Worm (Caenorhabditis elegans): ENCODE results near the gene T24H10.5.

T24H10.5 gene

ce11 chrII:9141110-9141509 lies 40.2 kb downstream of the T24H10.5 start:
- TF ChIP-seq hlh-1 (tag; optimal IDR thresholded peaks at IDR 0.05), result no peak
- no peak for TF ChIP-seq ham-2 (GFP tag; optimal IDR thresholded peaks at IDR 0.05)
- TF ChIP-seq lin-13 (tag; optimal IDR thresholded peaks at IDR 0.05), result no peak
- no peak for TF ChIP-seq nhr-12 (tag; optimal IDR thresholded peaks at IDR 0.05)
- TF ChIP-seq ceh-83 (GFP tag; optimal IDR thresholded peaks at IDR 0.05), result no peak
- no peak for TF ChIP-seq unc-120 (tag; optimal IDR thresholded peaks at IDR 0.05; ENCODE audit: poor library complexity, severe bottlenecking)
- TF ChIP-seq elt-1 (tag; optimal IDR thresholded peaks at IDR 0.05; ENCODE audit: borderline replicate concordance, insufficient read depth), result no peak
- TF ChIP-seq drap-1 (GFP tag; optimal IDR thresholded peaks at IDR 0.05), result no peak
- TF ChIP-seq mab-5 (tag; optimal IDR thresholded peaks at IDR 0.05), result no peak
- TF ChIP-seq flh-1 (GFP tag; optimal IDR thresholded peaks at IDR 0.05), result no peak
- TF ChIP-seq nhr-2 (tag; optimal IDR thresholded peaks at IDR 0.05), result no peak
- TF ChIP-seq elt-3 (tag; optimal IDR thresholded peaks at IDR 0.05), result no peak
- TF ChIP-seq nhr-28 (tag; optimal IDR thresholded peaks at IDR 0.05), result no peak
- no peak for TF ChIP-seq unc-39 (tag; optimal IDR thresholded peaks at IDR 0.05)
- TF ChIP-seq M03D4.4 (tag; optimal IDR thresholded peaks at IDR 0.05), result no peak

ce11 chrII:9143795-9144194 lies 42.9 kb downstream of the T24H10.5 start:
- no peak for TF ChIP-seq ham-2 (GFP tag; optimal IDR thresholded peaks at IDR 0.05)
- TF ChIP-seq ceh-39 (tag; optimal IDR thresholded peaks at IDR 0.05), result no peak
- TF ChIP-seq unc-39 (tag; optimal IDR thresholded peaks at IDR 0.05), result no peak
- no peak for TF ChIP-seq mls-2 (tag; optimal IDR thresholded peaks at IDR 0.05)
- no peak for TF ChIP-seq mep-1 (tag; optimal IDR thresholded peaks at IDR 0.05)
- no peak for TF ChIP-seq lsy-2 (tag; optimal IDR thresholded peaks at IDR 0.05)
- no peak for TF ChIP-seq nhr-12 (tag; optimal IDR thresholded peaks at IDR 0.05)

- TF ChIP-seq nhr-237 (tag; optimal IDR thresholded peaks at IDR 0.05), result no peak
- TF ChIP-seq unc-39 (tag; optimal IDR thresholded peaks at IDR 0.05), result no peak
- no peak for TF ChIP-seq unc-62 (GFP tag; optimal IDR thresholded peaks at IDR 0.05)
- TF ChIP-seq ceh-43 (GFP tag; optimal IDR thresholded peaks at IDR 0.05), result no peak
- TF ChIP-seq lin-32 (GFP tag; optimal IDR thresholded peaks at IDR 0.05), result no peak
- no peak for TF ChIP-seq nhr-76 (tag; optimal IDR thresholded peaks at IDR 0.05)
- TF ChIP-seq pha-4 (tag; optimal IDR thresholded peaks at IDR 0.05), result no peak
- no peak for TF ChIP-seq ces-1 (GFP tag; optimal IDR thresholded peaks at IDR 0.05)
- TF ChIP-seq snpc-4 (tag; optimal IDR thresholded peaks at IDR 0.05), result no peak
- no peak for TF ChIP-seq lsy-2 (tag; optimal IDR thresholded peaks at IDR 0.05)
- no peak for TF ChIP-seq ham-2 (GFP tag; optimal IDR thresholded peaks at IDR 0.05)
- TF ChIP-seq sem-2 (GFP tag; optimal IDR thresholded peaks at IDR 0.05), result no peak
Observed at ce11 chrII:9144366-9144765, 43.5 kb downstream of the T24H10.5 start.

ce11 chrII:9145961-9146360 lies 45.1 kb downstream of the T24H10.5 start, which contains the start of gene W07A12.4:
TSS of gene W07A12.4 (plus strand) at chrII:9146261.
- TF ChIP-seq ceh-83 (GFP tag; optimal IDR thresholded peaks at IDR 0.05) (no peak), tbx-8 (GFP tag; optimal IDR thresholded peaks at IDR 0.05) (no peak), ceh-39 (tag; optimal IDR thresholded peaks at IDR 0.05) (no peak), zip-8 (tag; optimal IDR thresholded peaks at IDR 0.05) (no peak), flh-1 (GFP tag; optimal IDR thresholded peaks at IDR 0.05) (no peak), pha-4 (tag; optimal IDR thresholded peaks at IDR 0.05) (no peak), mep-1 (tag; optimal IDR thresholded peaks at IDR 0.05) (no peak)

- no peak for TF ChIP-seq ceh-39 (tag; optimal IDR thresholded peaks at IDR 0.05)
Observed at ce11 chrII:9148079-9148478, 47.2 kb downstream of the T24H10.5 start.

- no peak for TF ChIP-seq cnd-1 (tag; optimal IDR thresholded peaks at IDR 0.05)
- TF ChIP-seq ces-1 (GFP tag; optimal IDR thresholded peaks at IDR 0.05), result no peak
- TF ChIP-seq nhr-12 (tag; optimal IDR thresholded peaks at IDR 0.05), result no peak
- TF ChIP-seq ceh-39 (tag; optimal IDR thresholded peaks at IDR 0.05), result no peak
- TF ChIP-seq mls-2 (tag; optimal IDR thresholded peaks at IDR 0.05), result no peak
- TF ChIP-seq ceh-43 (GFP tag; optimal IDR thresholded peaks at IDR 0.05), result no peak
Observed at ce11 chrII:9152231-9152630, 51.3 kb downstream of the T24H10.5 start, which contains the start of gene col-78. TSS of gene col-78 (plus strand) at chrII:9152531.
